Fruit fly (Drosophila melanogaster) whole organism, adult: Measurements from ENCODE around the gene daw.

ENCODE experiments used
- CG11617 ChIP-seq: fragments of 200-800 bp; sonication (Bioruptor generic); optimal IDR thresholded peaks from 2 replicates; lab custom pipeline; 2017; ENCODE audit warnings: mild to moderate bottlenecking, missing biosample characterization, missing genetic modification reagents, missing genetic modification characterization
- CG12768 ChIP-seq: fragments of 200-800 bp; sonication (Bioruptor generic); optimal IDR thresholded peaks from 2 replicates; lab custom pipeline; 2017; ENCODE audit warnings: missing biosample characterization, missing genetic modification characterization, mild to moderate bottlenecking, moderate library complexity, missing genetic modification reagents
- CG14711 ChIP-seq: fragments of 200-800 bp; sonication (Bioruptor generic); optimal IDR thresholded peaks from 2 replicates; lab custom pipeline; 2018; ENCODE audit warnings: missing biosample characterization, mild to moderate bottlenecking, missing genetic modification characterization, moderate library complexity
- CG1620 ChIP-seq: fragments of 200-800 bp; sonication (Bioruptor generic); optimal IDR thresholded peaks from 2 replicates; lab custom pipeline; 2016; ENCODE audit warnings: missing biosample characterization, missing genetic modification characterization
- CG33017 ChIP-seq: fragments of 200-800 bp; sonication (Bioruptor generic); optimal IDR thresholded peaks from 2 replicates; lab custom pipeline; 2018; ENCODE audit warnings: missing biosample characterization, mild to moderate bottlenecking, missing genetic modification characterization, moderate library complexity
- CG5204 ChIP-seq: fragments of 200-800 bp; sonication (Bioruptor generic); optimal IDR thresholded peaks from 2 replicates; lab custom pipeline; 2016; ENCODE audit warnings: missing biosample characterization, missing genetic modification characterization
- CG7045 ChIP-seq: fragments of 200-800 bp; sonication (Bioruptor generic); optimal IDR thresholded peaks from 2 replicates; lab custom pipeline; 2017; ENCODE audit warnings: missing biosample characterization, mild to moderate bottlenecking, missing genetic modification characterization
- CG7101 ChIP-seq: fragments of 200-800 bp; sonication (Bioruptor generic); optimal IDR thresholded peaks from 2 replicates; lab custom pipeline; 2018; ENCODE audit warnings: missing biosample characterization, mild to moderate bottlenecking, missing genetic modification characterization, moderate library complexity
- Clk ChIP-seq: fragments of 200-800 bp; sonication (Bioruptor generic); optimal IDR thresholded peaks from 2 replicates; lab custom pipeline; 2017; ENCODE audit warnings: missing biosample characterization, missing genetic modification characterization
- Crg-1 ChIP-seq: fragments of 200-800 bp; sonication (Bioruptor generic); optimal IDR thresholded peaks from 2 replicates; lab custom pipeline; 2016; ENCODE audit warnings: missing biosample characterization, missing genetic modification characterization
- Hr96 ChIP-seq: fragments of 200-800 bp; sonication (Bioruptor generic); optimal IDR thresholded peaks from 2 replicates; lab custom pipeline; 2016; ENCODE audit warnings: missing biosample characterization, missing genetic modification characterization
- Mnt ChIP-seq: fragments of 200-800 bp; sonication (Bioruptor generic); optimal IDR thresholded peaks from 2 replicates; lab custom pipeline; 2016; ENCODE audit warnings: missing biosample characterization, mild to moderate bottlenecking, missing genetic modification characterization
- bab1 ChIP-seq: fragments of 200-800 bp; sonication (Bioruptor generic); optimal IDR thresholded peaks from 3 replicates; lab custom pipeline; 2019; ENCODE audit warnings: missing biosample characterization, mild to moderate bottlenecking, missing genetic modification characterization, moderate library complexity
- cic ChIP-seq: fragments of 200-800 bp; sonication (Bioruptor generic); optimal IDR thresholded peaks from 2 replicates; lab custom pipeline; 2017; ENCODE audit warnings: missing biosample characterization, mild to moderate bottlenecking, missing genetic modification characterization, moderate library complexity
- cnc ChIP-seq, 2 experiments: fragments of >200 bp; optimal IDR thresholded peaks; 2 replicates each; lab custom pipeline; 2017
- kay ChIP-seq: fragments of 200-800 bp; sonication (Bioruptor generic); peaks from one replicate; lab custom pipeline; 2016; ENCODE audit warnings: missing biosample characterization, missing genetic modification characterization, borderline replicate concordance
- ovo ChIP-seq: fragments of 200-800 bp; sonication (Bioruptor generic); optimal IDR thresholded peaks from 2 replicates; lab custom pipeline; 2016; ENCODE audit warnings: missing biosample characterization, missing genetic modification characterization
- pad ChIP-seq: fragments of 200-800 bp; sonication (Bioruptor generic); optimal IDR thresholded peaks from 3 replicates; lab custom pipeline; 2017; ENCODE audit warnings: missing biosample characterization, missing genetic modification characterization, mild to moderate bottlenecking, moderate library complexity, missing genetic modification reagents
- tj ChIP-seq: fragments of 200-800 bp; sonication (Bioruptor generic); optimal IDR thresholded peaks from 3 replicates; lab custom pipeline; 2017; ENCODE audit warnings: missing biosample characterization, mild to moderate bottlenecking, missing genetic modification characterization, moderate library complexity
- toe ChIP-seq: fragments of 200-800 bp; sonication (Bioruptor generic); optimal IDR thresholded peaks from 2 replicates; lab custom pipeline; 2016; ENCODE audit warnings: missing biosample characterization, missing genetic modification characterization

The daw gene

DNA sequence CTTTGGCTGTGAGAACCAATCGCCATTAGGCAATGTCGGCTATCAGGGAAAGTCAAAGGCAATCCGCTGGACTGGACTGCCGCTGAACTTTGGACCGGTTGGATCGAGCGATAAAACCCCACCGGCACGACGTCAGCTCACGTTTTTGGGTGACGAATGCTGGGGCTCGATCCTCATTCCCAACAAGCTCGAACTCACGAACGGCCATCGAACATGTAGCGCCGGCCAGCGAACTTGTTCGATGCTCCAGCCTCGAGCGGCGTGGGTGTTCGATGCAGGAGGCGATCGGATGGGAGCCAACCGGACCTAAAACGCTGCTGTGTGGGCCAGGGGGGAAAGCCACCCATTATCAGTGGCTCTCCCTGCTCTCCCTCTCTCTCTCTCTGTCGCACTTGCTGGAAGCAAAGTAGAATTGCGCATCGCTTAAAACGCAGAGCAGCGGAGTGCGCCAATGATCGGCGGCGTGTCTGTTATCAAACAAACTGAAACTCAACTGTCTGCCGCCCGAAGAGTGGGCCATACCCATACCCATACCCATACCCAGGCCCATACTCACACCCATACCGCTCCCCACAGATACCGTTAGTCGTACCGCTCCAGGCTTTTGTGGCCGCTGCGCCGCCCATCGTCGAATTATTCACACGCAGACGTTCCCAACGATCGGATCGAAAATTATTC is at the start of gene daw:
TSS of gene daw (plus strand) at position 628 of the 678 bp plus-strand sequence.
- TF ChIP-seq Mnt (GFP tag; lab: Kevin White, UChicago) (peak; percentile 18), CG12768 (GFP tag; lab: Kevin White, UChicago) (peak; percentile 42), cic (peak; percentile 7), tj (no peak), kay (GFP tag; lab: Kevin White, UChicago) (peak; percentile 36)

DNA sequence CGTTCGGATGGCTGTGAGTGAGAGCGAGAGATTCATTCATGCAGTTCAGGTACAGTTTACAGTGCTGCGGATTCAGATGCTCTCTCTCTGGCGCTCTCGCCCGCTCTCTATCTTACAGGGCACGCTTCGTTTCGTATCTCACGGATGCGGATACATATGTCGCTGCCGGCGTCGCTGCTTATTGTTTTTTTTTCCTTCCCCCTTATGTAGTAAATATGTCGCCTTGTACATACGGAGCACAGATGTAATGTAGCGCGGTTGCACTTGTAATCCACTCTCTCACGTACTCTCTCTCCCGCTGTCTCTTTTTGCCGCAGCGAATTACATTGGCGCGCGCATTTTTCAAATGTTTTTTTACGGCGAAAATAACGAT is 49.8 kb upstream of the daw start:
- TF ChIP-seq CG5204, result no peak
- TF ChIP-seq kay (GFP tag; lab: Kevin White, UChicago), result no peak
- peak; percentile 93 for TF ChIP-seq cic
- TF ChIP-seq pad (GFP tag; lab: Kevin White, UChicago), result no peak
- TF ChIP-seq CG1620, result no peak
- no peak for TF ChIP-seq CG7101 (tag; lab: Kevin White, UChicago)
- TF ChIP-seq Mnt (GFP tag; lab: Kevin White, UChicago), result peak; percentile 76
- no peak for TF ChIP-seq Hr96 (GFP tag; lab: Kevin White, UChicago)
- no peak for TF ChIP-seq CG14711
- TF ChIP-seq Crg-1 (GFP tag; lab: Kevin White, UChicago), result no peak
- TF ChIP-seq CG12768 (GFP tag; lab: Kevin White, UChicago), result no peak

DNA sequence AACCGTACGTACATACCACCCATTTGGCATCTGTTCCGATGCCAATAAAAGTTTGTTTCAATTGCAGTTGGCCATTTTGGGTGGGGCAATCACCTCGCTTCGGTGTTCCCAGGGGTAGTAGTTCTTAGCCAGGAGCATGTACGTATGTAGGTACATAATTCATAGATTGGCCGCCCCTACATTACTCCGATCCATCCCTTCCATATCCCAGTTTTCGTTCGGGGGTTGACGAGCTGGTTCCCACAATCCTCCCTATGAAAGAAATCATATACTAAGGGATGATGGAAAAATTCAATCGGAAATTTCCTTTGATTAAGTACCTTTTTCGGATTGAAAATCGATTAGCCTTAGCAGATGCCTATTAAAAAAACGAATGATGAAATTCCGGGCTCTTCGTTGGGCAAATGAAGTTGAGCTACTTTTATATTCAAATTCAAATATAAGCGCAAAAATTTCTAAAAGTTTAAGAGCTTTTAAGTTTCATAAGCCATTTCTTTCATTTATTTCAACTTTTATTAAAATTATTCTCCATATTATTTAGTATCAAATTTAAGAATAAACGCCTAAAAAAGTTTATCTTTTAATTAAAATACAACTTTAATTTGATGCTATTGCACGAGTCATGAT is 47.0 kb upstream of the daw start:
- no peak for TF ChIP-seq Crg-1 (GFP tag; lab: Kevin White, UChicago)
- TF ChIP-seq CG33017 (tag; lab: Kevin White, UChicago), result no peak
- TF ChIP-seq cnc (optimal IDR thresholded peaks at IDR 0.05; lab: Kevin White, UChicago), result no peak
- no peak for TF ChIP-seq CG1620
- TF ChIP-seq Hr96 (GFP tag; lab: Kevin White, UChicago), result no peak
- TF ChIP-seq CG5204, result no peak
- TF ChIP-seq pad (GFP tag; lab: Kevin White, UChicago), result no peak
- TF ChIP-seq CG11617 (GFP tag; lab: Kevin White, UChicago), result no peak
- TF ChIP-seq kay (GFP tag; lab: Kevin White, UChicago), result no peak

DNA sequence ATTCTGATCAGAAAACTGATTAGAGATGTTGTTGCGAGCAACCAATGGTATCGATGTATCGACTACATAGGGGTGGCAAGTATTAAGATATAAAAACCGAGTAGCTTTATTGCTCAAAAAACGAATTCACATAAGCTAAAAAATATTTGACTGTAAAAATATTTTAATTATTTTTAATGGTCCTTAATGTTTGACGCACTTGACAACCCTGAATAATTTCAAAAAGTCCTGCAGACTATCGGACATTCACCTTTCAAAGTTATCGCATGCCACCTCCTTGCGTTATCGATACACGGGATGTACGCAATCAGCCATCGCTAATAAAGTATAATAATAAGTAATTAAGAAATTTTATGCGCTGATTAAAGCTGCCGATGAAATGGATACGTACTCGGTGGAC is 45.4 kb upstream of the daw start, which contains the start of the genes HemK2, Snapin and Tnpo-SR:
TSS of gene HemK2 (minus strand) at position 24 of the 400 bp plus-strand sequence.
TSS of gene Snapin (minus strand) at position 24 of the 400 bp plus-strand sequence.
TSS of gene Tnpo-SR (plus strand) at position 271 of the 400 bp plus-strand sequence.
- no peak for TF ChIP-seq CG5204
- TF ChIP-seq CG7101 (tag; lab: Kevin White, UChicago), result peak; percentile 96
- peak; percentile 93 for TF ChIP-seq Mnt (GFP tag; lab: Kevin White, UChicago)
- TF ChIP-seq ovo (GFP tag; lab: Kevin White, UChicago), result peak; percentile 90
- peak; percentile 95 for TF ChIP-seq CG1620
- TF ChIP-seq Hr96 (GFP tag; lab: Kevin White, UChicago), result no peak
- TF ChIP-seq CG11617 (GFP tag; lab: Kevin White, UChicago), result peak; percentile 93
- TF ChIP-seq Crg-1 (GFP tag; lab: Kevin White, UChicago), result peak; percentile 91
- no peak for TF ChIP-seq kay (GFP tag; lab: Kevin White, UChicago)
- TF ChIP-seq Clk (GFP tag; lab: Kevin White, UChicago), result peak; percentile 90
- peak; percentile 96 for TF ChIP-seq CG14711
- peak; percentile 72 for TF ChIP-seq cic
- peak; percentile 94 for TF ChIP-seq CG7045 (GFP tag; lab: Kevin White, UChicago)
- peak; percentile 94 for TF ChIP-seq CG12768 (GFP tag; lab: Kevin White, UChicago)
- no peak for TF ChIP-seq cnc (optimal IDR thresholded peaks at IDR 0.05; lab: Kevin White, UChicago)
- peak; percentile 84 for TF ChIP-seq pad (GFP tag; lab: Kevin White, UChicago)
- peak; percentile 97 for TF ChIP-seq toe (GFP tag; lab: Kevin White, UChicago)
- TF ChIP-seq tj, result peak; percentile 79
- peak; percentile 97 for TF ChIP-seq bab1 (GFP tag; lab: Kevin White, UChicago)
- peak; percentile 92 for TF ChIP-seq CG33017 (tag; lab: Kevin White, UChicago)

DNA sequence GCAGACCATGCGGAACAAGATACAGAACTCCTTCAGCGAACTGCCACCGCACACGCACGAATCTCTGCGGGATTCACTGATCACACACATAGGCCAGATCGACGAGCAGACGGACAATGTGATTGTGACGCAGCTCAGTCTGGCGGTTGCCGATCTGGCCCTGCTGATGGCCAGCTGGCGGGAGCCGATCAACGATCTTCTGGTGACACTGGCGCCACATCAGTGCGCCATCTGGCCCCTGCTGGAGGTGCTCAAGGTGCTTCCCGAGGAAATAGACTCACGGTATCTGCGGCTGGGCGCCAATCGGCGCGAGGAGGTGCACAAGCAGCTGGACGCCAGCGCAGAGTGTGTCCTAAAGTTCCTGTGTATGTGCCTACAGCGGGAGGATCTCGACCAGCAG is 44.8 kb upstream of the daw start:
- TF ChIP-seq Mnt (GFP tag; lab: Kevin White, UChicago) (no peak), cnc (optimal IDR thresholded peaks at IDR 0.05; lab: Kevin White, UChicago) (no peak), CG14711 (no peak), CG12768 (GFP tag; lab: Kevin White, UChicago) (no peak), CG5204 (no peak), Crg-1 (GFP tag; lab: Kevin White, UChicago) (no peak)

DNA sequence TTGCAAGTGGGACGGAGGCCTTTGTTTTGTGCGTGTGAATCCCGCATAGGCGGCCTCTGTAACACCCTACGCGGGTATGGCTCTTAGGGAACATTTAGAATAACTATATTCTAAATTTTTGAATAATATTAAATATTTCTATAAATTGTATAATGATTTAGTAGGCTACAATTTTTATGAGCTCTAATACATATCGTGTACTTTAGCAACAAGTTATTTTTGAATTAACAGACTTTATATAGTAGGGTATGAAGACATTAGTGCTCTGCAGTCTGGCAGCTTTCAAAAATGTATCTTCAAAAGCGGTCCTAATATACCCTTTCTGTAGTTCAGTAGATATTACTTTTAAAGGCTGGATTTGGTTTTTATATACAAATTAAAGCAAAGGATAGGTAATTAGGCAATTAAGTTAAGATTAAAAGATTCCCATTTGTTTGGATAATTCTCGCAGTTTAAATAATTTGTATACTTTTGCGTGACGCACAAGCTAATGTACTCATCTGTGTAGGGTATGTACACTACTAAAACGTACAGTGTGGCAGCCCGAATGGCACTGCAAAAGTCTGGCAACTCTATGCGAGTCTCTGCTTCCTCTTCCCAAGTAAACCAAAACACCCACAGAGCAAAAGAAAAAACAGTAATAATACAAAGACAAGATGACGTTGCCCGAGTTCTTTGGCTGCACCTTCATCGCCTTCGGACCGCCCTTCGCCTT is 39.2 kb upstream of the daw start, which contains the start of the genes Snx21 and aph-1:
TSS of gene Snx21 (minus strand) at position 7 of the 715 bp plus-strand sequence.
TSS of gene aph-1 (plus strand) at position 575 of the 715 bp plus-strand sequence.
- TF ChIP-seq CG7101 (tag; lab: Kevin White, UChicago), result peak; percentile 91
- TF ChIP-seq CG12768 (GFP tag; lab: Kevin White, UChicago), result peak; percentile 91
- TF ChIP-seq Clk (GFP tag; lab: Kevin White, UChicago), result peak; percentile 77
- peak; percentile 95 for TF ChIP-seq CG7045 (GFP tag; lab: Kevin White, UChicago)
- peak; percentile 87 for TF ChIP-seq Hr96 (GFP tag; lab: Kevin White, UChicago)
- peak; percentile 92 for TF ChIP-seq toe (GFP tag; lab: Kevin White, UChicago)
- TF ChIP-seq cnc (optimal IDR thresholded peaks at IDR 0.05; lab: Kevin White, UChicago), result no peak
- TF ChIP-seq CG1620, result peak; percentile 84
- no peak for TF ChIP-seq CG5204
- no peak for TF ChIP-seq kay (GFP tag; lab: Kevin White, UChicago)
- TF ChIP-seq tj, result peak; percentile 78
- TF ChIP-seq CG14711, result peak; percentile 88
- TF ChIP-seq Mnt (GFP tag; lab: Kevin White, UChicago), result peak; percentile 84
- peak; percentile 93 for TF ChIP-seq CG33017 (tag; lab: Kevin White, UChicago)
- peak; percentile 57 for TF ChIP-seq ovo (GFP tag; lab: Kevin White, UChicago)
- peak; percentile 91 for TF ChIP-seq bab1 (GFP tag; lab: Kevin White, UChicago)
- peak; percentile 1 for TF ChIP-seq cic
- peak; percentile 76 for TF ChIP-seq Crg-1 (GFP tag; lab: Kevin White, UChicago)
- TF ChIP-seq pad (GFP tag; lab: Kevin White, UChicago), result peak; percentile 76
- peak; percentile 90 for TF ChIP-seq CG11617 (GFP tag; lab: Kevin White, UChicago)
